Fruit fly (Drosophila melanogaster) whole organism, embryonic: Measurements from ENCODE around the gene RpL28.
A peak's percentile ranks its signal among the peaks of the same experiment; 100 is the strongest.

Experiments
- Abd-B ChIP-seq: fragments of 200-800 bp; sonication (Bioruptor generic); optimal IDR thresholded peaks from 2 replicates; lab custom pipeline; 2018; ENCODE audit warnings: missing biosample characterization, mild to moderate bottlenecking, missing genetic modification characterization, moderate library complexity
- Bgb ChIP-seq: fragments of 200-800 bp; sonication (Bioruptor generic); IDR thresholded peaks from 2 replicates; pipeline ENCODE4 v1.3.6; 2022; ENCODE audit warnings: missing biosample characterization, missing genetic modification characterization; ENCODE audit not compliant: partially characterized antibody
- CG1024 ChIP-seq: fragments of 200-800 bp; sonication (Bioruptor generic); IDR thresholded peaks from 2 replicates; pipeline ENCODE4 v1.3.6; 2022; ENCODE audit warnings: missing biosample characterization, missing genetic modification characterization
- CG10979 ChIP-seq: fragments of 200-800 bp; sonication (Bioruptor generic); optimal IDR thresholded peaks from 2 replicates; lab custom pipeline; 2018; ENCODE audit warnings: missing biosample characterization, mild to moderate bottlenecking, missing genetic modification characterization, moderate library complexity
- CG11504 ChIP-seq: fragments of 200-800 bp; sonication (Bioruptor generic); optimal IDR thresholded peaks from 3 replicates; lab custom pipeline; 2019; ENCODE audit warnings: missing biosample characterization, mild to moderate bottlenecking, missing genetic modification characterization, moderate library complexity
- CG11560 ChIP-seq: fragments of 200-800 bp; sonication (Bioruptor generic); IDR thresholded peaks from 3 replicates; pipeline ENCODE4 v1.3.6; 2022; ENCODE audit warnings: missing biosample characterization, missing genetic modification characterization
- CG12659 ChIP-seq: fragments of 200-800 bp; sonication (Bioruptor generic); optimal IDR thresholded peaks from 3 replicates; lab custom pipeline; 2017; ENCODE audit warnings: mild to moderate bottlenecking, missing biosample characterization, missing genetic modification reagents, missing genetic modification characterization
- CG12769 ChIP-seq: fragments of 200-800 bp; sonication (Bioruptor generic); optimal IDR thresholded peaks from 2 replicates; lab custom pipeline; 2019; ENCODE audit warnings: missing biosample characterization, mild to moderate bottlenecking, missing genetic modification characterization, moderate library complexity
- CG13894 ChIP-seq: fragments of 200-800 bp; sonication (Bioruptor generic); optimal IDR thresholded peaks from 3 replicates; lab custom pipeline; 2018; ENCODE audit warnings: missing biosample characterization, mild to moderate bottlenecking, missing genetic modification characterization, moderate library complexity
- CG1603 ChIP-seq: fragments of 200-800 bp; sonication (Bioruptor generic); optimal IDR thresholded peaks from 2 replicates; lab custom pipeline; 2019; ENCODE audit warnings: missing biosample characterization, mild to moderate bottlenecking, missing genetic modification characterization, moderate library complexity
- CG1647 ChIP-seq: fragments of 200-800 bp; sonication (Bioruptor generic); optimal IDR thresholded peaks from 3 replicates; lab custom pipeline; 2016; ENCODE audit warnings: missing biosample characterization, missing genetic modification characterization
- CG2712 ChIP-seq: fragments of 200-800 bp; optimal IDR thresholded peaks from 3 replicates; lab custom pipeline; 2019; ENCODE audit warnings: missing biosample characterization, mild to moderate bottlenecking, missing genetic modification characterization, moderate library complexity
- CG34224 ChIP-seq: fragments of 200-800 bp; sonication (Bioruptor generic); IDR thresholded peaks from 3 replicates; pipeline ENCODE4 v1.3.6; 2022; ENCODE audit warnings: missing biosample characterization, missing genetic modification characterization; ENCODE audit not compliant: partially characterized antibody
- CG34422 ChIP-seq: fragments of 200-800 bp; sonication (Bioruptor generic); IDR thresholded peaks from 3 replicates; pipeline ENCODE4 v1.3.6; 2022; ENCODE audit warnings: missing biosample characterization, missing genetic modification characterization
- CG42726 ChIP-seq: fragments of 200-800 bp; sonication (Bioruptor generic); IDR thresholded peaks from 2 replicates; pipeline ENCODE4 v1.3.6; 2022; ENCODE audit warnings: missing biosample characterization, missing genetic modification characterization; ENCODE audit not compliant: partially characterized antibody
- CG43689 ChIP-seq: fragments of 200-800 bp; sonication (Bioruptor generic); IDR thresholded peaks from 2 replicates; pipeline ENCODE4 v1.3.6; 2022; ENCODE audit warnings: missing biosample characterization, missing genetic modification characterization
- CG6254 ChIP-seq: fragments of 200-800 bp; sonication (Bioruptor generic); optimal IDR thresholded peaks from 3 replicates; lab custom pipeline; 2017; ENCODE audit warnings: mild to moderate bottlenecking, missing biosample characterization, missing genetic modification reagents, missing genetic modification characterization
- CG8089 ChIP-seq: fragments of 200-800 bp; sonication (Bioruptor generic); optimal IDR thresholded peaks from 3 replicates; lab custom pipeline; 2016; ENCODE audit warnings: missing biosample characterization, missing genetic modification characterization
- CG8281 ChIP-seq: fragments of 200-800 bp; sonication (Bioruptor generic); optimal IDR thresholded peaks from 2 replicates; lab custom pipeline; 2018; ENCODE audit warnings: missing biosample characterization, mild to moderate bottlenecking, missing genetic modification characterization, moderate library complexity
- CG8359 ChIP-seq: fragments of 200-800 bp; sonication (Bioruptor generic); optimal IDR thresholded peaks from 2 replicates; lab custom pipeline; 2017; ENCODE audit warnings: missing biosample characterization, mild to moderate bottlenecking, missing genetic modification characterization, borderline replicate concordance
- CG9215 ChIP-seq: fragments of 200-800 bp; sonication (Bioruptor generic); IDR thresholded peaks from 2 replicates; pipeline ENCODE4 v1.3.6; 2022; ENCODE audit warnings: missing biosample characterization, missing genetic modification characterization
- CG9727 ChIP-seq: fragments of 200-800 bp; sonication (Bioruptor generic); optimal IDR thresholded peaks from 3 replicates; lab custom pipeline; 2017; ENCODE audit warnings: missing biosample characterization, mild to moderate bottlenecking, missing genetic modification characterization
- D19A ChIP-seq: fragments of 200-800 bp; optimal IDR thresholded peaks from 3 replicates; lab custom pipeline; 2019; ENCODE audit warnings: missing biosample characterization, mild to moderate bottlenecking, missing genetic modification characterization, moderate library complexity
- Ets65A ChIP-seq: fragments of 200-800 bp; sonication (Bioruptor generic); peaks from one replicate; lab custom pipeline; 2016; ENCODE audit warnings: missing biosample characterization, missing genetic modification characterization
- Gsc ChIP-seq: fragments of 200-800 bp; sonication (Bioruptor generic); IDR thresholded peaks from 2 replicates; pipeline ENCODE4 v1.3.6; 2022; ENCODE audit warnings: missing biosample characterization, missing genetic modification characterization
- Hr39 ChIP-seq: fragments of >200 bp; optimal IDR thresholded peaks from 2 replicates; lab custom pipeline; 2017
- Hr78 ChIP-seq, 2 experiments: fragments of 200-800 bp in 1 of 2; fragments of >200 bp in 1 of 2; sonication (Bioruptor generic) in 1 of 2; optimal IDR thresholded peaks; 2 replicates each; lab custom pipeline; 2017 to 2019; ENCODE audit warnings: missing biosample characterization in 2 of 2, missing genetic modification characterization in 2 of 2, mild to moderate bottlenecking in 1 of 2, moderate library complexity in 1 of 2
- NC2β ChIP-seq: fragments of 200-800 bp; sonication (Bioruptor generic); optimal IDR thresholded peaks from 2 replicates; lab custom pipeline; 2016; ENCODE audit warnings: missing biosample characterization, missing genetic modification characterization
- NFAT ChIP-seq: fragments of 200-800 bp; sonication (Bioruptor generic); IDR thresholded peaks from 2 replicates; pipeline ENCODE4 v1.3.6; 2022; ENCODE audit warnings: missing biosample characterization, missing genetic modification characterization
- Oli ChIP-seq: fragments of 200-800 bp; sonication (Bioruptor generic); optimal IDR thresholded peaks from 2 replicates; lab custom pipeline; 2018; ENCODE audit warnings: missing biosample characterization, mild to moderate bottlenecking, missing genetic modification characterization, moderate library complexity
- Side ChIP-seq: fragments of 200-800 bp; sonication (Bioruptor generic); optimal IDR thresholded peaks from 2 replicates; lab custom pipeline; 2016; ENCODE audit warnings: missing biosample characterization, missing genetic modification characterization
- Sox100B ChIP-seq: fragments of 200-800 bp; sonication (Bioruptor generic); optimal IDR thresholded peaks from 3 replicates; lab custom pipeline; 2018; ENCODE audit warnings: missing biosample characterization, mild to moderate bottlenecking, missing genetic modification characterization
- ac ChIP-seq: fragments of 200-800 bp; sonication (Bioruptor generic); optimal IDR thresholded peaks from 3 replicates; lab custom pipeline; 2017; ENCODE audit warnings: missing biosample characterization, mild to moderate bottlenecking, missing genetic modification characterization
- ara ChIP-seq: fragments of 200-800 bp; sonication (Bioruptor generic); IDR thresholded peaks from 2 replicates; pipeline ENCODE4 v1.3.6; 2022; ENCODE audit warnings: missing biosample characterization, missing genetic modification characterization
- cad ChIP-seq: fragments of >200 bp; optimal IDR thresholded peaks from 2 replicates; lab custom pipeline; 2017; ENCODE audit warnings: missing biosample characterization, missing genetic modification characterization
- cg ChIP-seq: fragments of 200-800 bp; sonication (Bioruptor generic); optimal IDR thresholded peaks from 3 replicates; lab custom pipeline; 2019; ENCODE audit warnings: missing biosample characterization, mild to moderate bottlenecking, missing genetic modification characterization, moderate library complexity
- dan ChIP-seq: fragments of 200-800 bp; sonication (Bioruptor generic); IDR thresholded peaks from 2 replicates; pipeline ENCODE4 v1.3.6; 2022; ENCODE audit warnings: missing biosample characterization, missing genetic modification characterization
- dm ChIP-seq: fragments of 200-800 bp; sonication (Bioruptor generic); optimal IDR thresholded peaks from 3 replicates; lab custom pipeline; 2016; ENCODE audit warnings: missing biosample characterization, missing genetic modification characterization
- dmrt11E ChIP-seq: fragments of 200-800 bp; sonication (Bioruptor generic); optimal IDR thresholded peaks from 3 replicates; lab custom pipeline; 2018; ENCODE audit warnings: missing biosample characterization, mild to moderate bottlenecking, missing genetic modification characterization, moderate library complexity
- gem ChIP-seq: fragments of 200-800 bp; sonication (Bioruptor generic); optimal IDR thresholded peaks from 2 replicates; lab custom pipeline; 2019; ENCODE audit warnings: missing biosample characterization, mild to moderate bottlenecking, missing genetic modification characterization, moderate library complexity
- hbn ChIP-seq: fragments of 200-800 bp; sonication (Bioruptor generic); IDR thresholded peaks from 2 replicates; pipeline ENCODE4 v1.3.6; 2022; ENCODE audit warnings: missing biosample characterization, missing genetic modification characterization; ENCODE audit not compliant: partially characterized antibody
- kni ChIP-seq: fragments of 200-800 bp; sonication (Bioruptor generic); optimal IDR thresholded peaks from 3 replicates; lab custom pipeline; 2017; ENCODE audit warnings: mild to moderate bottlenecking, missing biosample characterization, missing genetic modification reagents, missing genetic modification characterization
- mirr ChIP-seq: fragments of 200-800 bp; sonication (Bioruptor generic); optimal IDR thresholded peaks from 3 replicates; lab custom pipeline; 2018; ENCODE audit warnings: missing biosample characterization, mild to moderate bottlenecking, missing genetic modification characterization
- p53 ChIP-seq: fragments of 200-800 bp; sonication (Bioruptor generic); optimal IDR thresholded peaks from 2 replicates; lab custom pipeline; 2016; ENCODE audit warnings: missing biosample characterization, missing genetic modification characterization
- pfk ChIP-seq: fragments of 200-800 bp; sonication (Bioruptor generic); optimal IDR thresholded peaks from 2 replicates; lab custom pipeline; 2018; ENCODE audit warnings: missing biosample characterization, mild to moderate bottlenecking, missing genetic modification characterization, moderate library complexity
- ranshi ChIP-seq: fragments of 200-800 bp; sonication (Bioruptor generic); IDR thresholded peaks from 2 replicates; pipeline ENCODE4 v1.3.6; 2022; ENCODE audit warnings: missing biosample characterization, missing genetic modification characterization
- sisA ChIP-seq: fragments of 200-800 bp; sonication (Bioruptor generic); IDR thresholded peaks from 2 replicates; pipeline ENCODE4 v1.3.6; 2022; ENCODE audit warnings: missing biosample characterization, missing genetic modification characterization
- wor ChIP-seq: fragments of 200-800 bp; sonication (Bioruptor generic); IDR thresholded peaks from 2 replicates; pipeline ENCODE4 v1.3.6; 2022; ENCODE audit warnings: missing biosample characterization, missing genetic modification characterization

The RpL28 gene

dm6 chr3L:3249997-3250774 is 27.4 kb upstream of the RpL28 start (continued):
- TF ChIP-seq CG11560 (tag; lab: Robert Waterston, UW), result peak; percentile 78
- peak; percentile 87 for TF ChIP-seq CG6254 (GFP tag; lab: Kevin White, UChicago)
- TF ChIP-seq sisA (GFP tag; lab: Robert Waterston, UW), result peak; percentile 88
- TF ChIP-seq Sox100B (GFP tag; lab: Kevin White, UChicago), result peak; percentile 98
- TF ChIP-seq pfk (GFP tag; lab: Kevin White, UChicago), result no peak
- TF ChIP-seq CG2712 (tag; lab: Kevin White, UChicago), result peak; percentile 96
- TF ChIP-seq Abd-B (GFP tag; lab: Kevin White, UChicago), result peak; percentile 95
- no peak; the same call in 2 of the 3 replicates for TF ChIP-seq CG34224 (GFP tag; lab: Robert Waterston, UW)
- TF ChIP-seq D19A (tag; lab: Kevin White, UChicago), result peak; percentile 90
- peak; percentile 45; the same call in 1 of the 2 replicates for TF ChIP-seq Bgb (GFP tag; lab: Robert Waterston, UW)
- TF ChIP-seq NC2β (GFP tag; lab: Kevin White, UChicago), result peak; percentile 92
- peak; percentile 45 for TF ChIP-seq ac (GFP tag; lab: Kevin White, UChicago)
- TF ChIP-seq ara, result peak; percentile 80
- peak; percentile 18 for TF ChIP-seq CG13894
- no peak for TF ChIP-seq CG43689 (GFP tag; lab: Robert Waterston, UW)
- TF ChIP-seq gem (tag; lab: Kevin White, UChicago), result peak; percentile 97
- peak; percentile 81 for TF ChIP-seq ranshi (GFP tag; lab: Robert Waterston, UW)
- TF ChIP-seq wor, result peak; percentile 91
- TF ChIP-seq CG1024 (GFP tag; lab: Robert Waterston, UW), result peak; percentile 67; the same call in 1 of the 2 replicates
- no peak for TF ChIP-seq cad (GFP tag; lab: Kevin White, UChicago)
- no peak for TF ChIP-seq Hr39 (lab: Kevin White, UChicago)
- peak; percentile 98 for TF ChIP-seq Ets65A (GFP tag; lab: Kevin White, UChicago)
- peak; percentile 79 for TF ChIP-seq CG1647 (GFP tag; lab: Kevin White, UChicago)
- peak; percentile 82 for TF ChIP-seq CG12769 (tag; lab: Kevin White, UChicago)
- TF ChIP-seq kni, result peak; percentile 93
- peak; percentile 97 for TF ChIP-seq CG10979
- TF ChIP-seq CG9215 (GFP tag; lab: Robert Waterston, UW), result peak; percentile 87
- TF ChIP-seq Oli (tag; lab: Kevin White, UChicago), result peak; percentile 97
- peak; percentile 59 for TF ChIP-seq Gsc (GFP tag; lab: Robert Waterston, UW)
- peak; percentile 95 for TF ChIP-seq CG11504
- peak; percentile 79; the same call in 2 of the 3 replicates for TF ChIP-seq CG34422 (GFP tag; lab: Robert Waterston, UW)
- TF ChIP-seq CG1603 (tag; lab: Kevin White, UChicago), result peak; percentile 69
- TF ChIP-seq dmrt11E (tag; lab: Kevin White, UChicago), result peak; percentile 93
- TF ChIP-seq mirr, result peak; percentile 59
- no peak for TF ChIP-seq CG42726 (GFP tag; lab: Robert Waterston, UW)
- peak; percentile 86 for TF ChIP-seq CG8359 (GFP tag; lab: Kevin White, UChicago)
- peak; percentile 98 for TF ChIP-seq CG12659 (GFP tag; lab: Kevin White, UChicago)
- peak in 1 of 2 experiments; percentile 92 for TF ChIP-seq Hr78 (GFP tag; optimal IDR thresholded peaks at IDR 0.05; lab: Kevin White, UChicago)
- TF ChIP-seq hbn, result no peak
- peak; percentile 83 for TF ChIP-seq NFAT
- peak; percentile 79 for TF ChIP-seq CG8281
- peak; percentile 87 for TF ChIP-seq dm
- peak; percentile 93 for TF ChIP-seq Side (GFP tag; lab: Kevin White, UChicago)
- no peak for TF ChIP-seq cg (GFP tag; lab: Kevin White, UChicago)
- peak; percentile 98 for TF ChIP-seq CG9727 (GFP tag; lab: Kevin White, UChicago)
- TF ChIP-seq dan, result peak; percentile 27; the same call in 1 of the 2 replicates
- TF ChIP-seq CG8089 (GFP tag; lab: Kevin White, UChicago), result peak; percentile 94
- peak; percentile 65 for TF ChIP-seq p53
